Fruit fly (Drosophila melanogaster) whole organism, embryonic: ENCODE data around the gene GluRIA.

Experiments
- Aef1 ChIP-seq: fragments of 200-800 bp; sonication (Bioruptor generic); IDR thresholded peaks from 3 replicates; pipeline ENCODE4 v1.3.6; 2022; ENCODE audit warnings: missing biosample characterization, missing genetic modification characterization
- Bteb2 ChIP-seq: fragments of 200-800 bp; sonication (Bioruptor generic); optimal IDR thresholded peaks from 2 replicates; lab custom pipeline; 2016; ENCODE audit warnings: missing biosample characterization, missing genetic modification characterization
- CG12104 ChIP-seq: fragments of 200-800 bp; sonication (Bioruptor generic); optimal IDR thresholded peaks from 3 replicates; lab custom pipeline; 2016; ENCODE audit warnings: missing biosample characterization, missing genetic modification characterization
- CG12155 ChIP-seq: fragments of 200-800 bp; sonication (Bioruptor generic); optimal IDR thresholded peaks from 3 replicates; lab custom pipeline; 2016; ENCODE audit warnings: missing biosample characterization, missing genetic modification characterization
- CG14860 ChIP-seq: fragments of 200-800 bp; sonication (Bioruptor generic); IDR thresholded peaks from 3 replicates; pipeline ENCODE4 v1.3.6; 2022; ENCODE audit warnings: missing biosample characterization, missing genetic modification characterization; ENCODE audit not compliant: partially characterized antibody
- CG14965 ChIP-seq: fragments of 200-800 bp; sonication (Bioruptor generic); optimal IDR thresholded peaks from 2 replicates; lab custom pipeline; 2016; ENCODE audit warnings: missing biosample characterization, missing genetic modification characterization, borderline replicate concordance
- CG15011 ChIP-seq: fragments of 200-800 bp; sonication (Bioruptor generic); optimal IDR thresholded peaks from 3 replicates; lab custom pipeline; 2018; ENCODE audit warnings: missing biosample characterization, mild to moderate bottlenecking, missing genetic modification characterization
- CG15073 ChIP-seq: fragments of 200-800 bp; sonication (Bioruptor generic); optimal IDR thresholded peaks from 2 replicates; lab custom pipeline; 2016; ENCODE audit warnings: missing biosample characterization, missing genetic modification characterization
- CG18476 ChIP-seq: fragments of 200-800 bp; sonication (Bioruptor generic); optimal IDR thresholded peaks from 2 replicates; lab custom pipeline; 2016; ENCODE audit warnings: missing biosample characterization, mild to moderate bottlenecking, missing genetic modification characterization
- CG18599 ChIP-seq: fragments of 200-800 bp; sonication (Bioruptor generic); optimal IDR thresholded peaks from 3 replicates; lab custom pipeline; 2017; ENCODE audit warnings: missing biosample characterization, missing genetic modification characterization, mild to moderate bottlenecking, moderate library complexity, missing genetic modification reagents
- CG2120 ChIP-seq: fragments of 200-800 bp; sonication (Bioruptor generic); optimal IDR thresholded peaks from 3 replicates; lab custom pipeline; 2016; ENCODE audit warnings: missing biosample characterization, missing genetic modification characterization
- CG2129 ChIP-seq: fragments of 200-800 bp; sonication (Bioruptor generic); IDR thresholded peaks from 2 replicates; pipeline ENCODE4 v1.3.6; 2022; ENCODE audit warnings: missing biosample characterization, missing genetic modification characterization; ENCODE audit not compliant: partially characterized antibody
- CG31441 ChIP-seq: fragments of 200-800 bp; sonication (Bioruptor generic); IDR thresholded peaks from 2 replicates; pipeline ENCODE4 v1.3.6; 2022; ENCODE audit warnings: missing biosample characterization, missing genetic modification characterization
- CG3281 ChIP-seq: fragments of 200-800 bp; sonication (Bioruptor generic); optimal IDR thresholded peaks from 3 replicates; lab custom pipeline; 2017; ENCODE audit warnings: missing biosample characterization, mild to moderate bottlenecking, missing genetic modification characterization
- CG33213 ChIP-seq: fragments of 200-800 bp; sonication (Bioruptor generic); optimal IDR thresholded peaks from 3 replicates; lab custom pipeline; 2016; ENCODE audit warnings: missing biosample characterization, missing genetic modification characterization
- CG6175 ChIP-seq: fragments of 200-800 bp; sonication (Bioruptor generic); IDR thresholded peaks from 3 replicates; pipeline ENCODE4 v1.3.6; 2022; ENCODE audit warnings: missing biosample characterization, missing genetic modification characterization
- CG7271 ChIP-seq: fragments of 200-800 bp; sonication (Bioruptor generic); optimal IDR thresholded peaks from 2 replicates; lab custom pipeline; 2018; ENCODE audit warnings: missing biosample characterization, mild to moderate bottlenecking, missing genetic modification characterization, moderate library complexity
- CG8290 ChIP-seq, 3 experiments: fragments of 200-800 bp; sonication (Bioruptor generic); optimal IDR thresholded peaks; 2 replicates each; lab custom pipeline; 2016 to 2019; ENCODE audit warnings: missing biosample characterization in 3 of 3, missing genetic modification characterization in 3 of 3, mild to moderate bottlenecking in 2 of 3, moderate library complexity in 1 of 3
- CG8388 ChIP-seq: fragments of 200-800 bp; sonication (Bioruptor generic); optimal IDR thresholded peaks from 2 replicates; lab custom pipeline; 2019; ENCODE audit warnings: missing biosample characterization, mild to moderate bottlenecking, missing genetic modification characterization, moderate library complexity
- CTCF ChIP-seq: fragments of 200-800 bp; sonication (Bioruptor generic); optimal IDR thresholded peaks from 2 replicates; lab custom pipeline; 2017; ENCODE audit warnings: missing biosample characterization, mild to moderate bottlenecking, missing genetic modification characterization, moderate library complexity
- D19B ChIP-seq: fragments of 200-800 bp; sonication (Bioruptor generic); optimal IDR thresholded peaks from 2 replicates; lab custom pipeline; 2017; ENCODE audit warnings: missing biosample characterization, mild to moderate bottlenecking, missing genetic modification characterization
- Dbx ChIP-seq: fragments of 200-800 bp; sonication (Bioruptor generic); IDR thresholded peaks from 3 replicates; pipeline ENCODE4 v1.3.6; 2022; ENCODE audit warnings: missing biosample characterization, missing genetic modification characterization
- Drgx ChIP-seq: fragments of 200-800 bp; sonication (Bioruptor generic); IDR thresholded peaks from 2 replicates; pipeline ENCODE4 v1.3.6; 2022; ENCODE audit warnings: missing biosample characterization, missing genetic modification characterization
- E2f2 ChIP-seq: fragments of 200-800 bp; sonication (Bioruptor generic); IDR thresholded peaks from 2 replicates; pipeline ENCODE4 v1.3.6; 2022; ENCODE audit warnings: missing biosample characterization, missing genetic modification characterization
- ERR ChIP-seq: fragments of 200-800 bp; sonication (Bioruptor generic); optimal IDR thresholded peaks from 2 replicates; lab custom pipeline; 2016; ENCODE audit warnings: missing biosample characterization, missing genetic modification characterization
- Eip74EF ChIP-seq, 2 experiments: fragments of 200-800 bp in 1 of 2; fragments of >200 bp in 1 of 2; sonication (Bioruptor generic) in 1 of 2; optimal IDR thresholded peaks; 2 replicates each; lab custom pipeline; 2017 to 2019; ENCODE audit warnings: missing biosample characterization in 2 of 2, missing genetic modification characterization in 2 of 2, mild to moderate bottlenecking in 1 of 2, moderate library complexity in 1 of 2
- HHEX ChIP-seq: fragments of 200-800 bp; sonication (Bioruptor generic); optimal IDR thresholded peaks from 3 replicates; lab custom pipeline; 2017; ENCODE audit warnings: missing biosample characterization, mild to moderate bottlenecking, missing genetic modification characterization, missing genetic modification reagents
- Lhr ChIP-seq: fragments of 200-800 bp; sonication (Bioruptor generic); optimal IDR thresholded peaks from 3 replicates; lab custom pipeline; 2017; ENCODE audit warnings: mild to moderate bottlenecking, missing biosample characterization, missing genetic modification reagents, missing genetic modification characterization
- Mad ChIP-seq: fragments of 200-800 bp; sonication (Bioruptor generic); optimal IDR thresholded peaks from 2 replicates; lab custom pipeline; 2016; ENCODE audit warnings: missing biosample characterization, missing genetic modification characterization
- Meics ChIP-seq: fragments of 200-800 bp; sonication (Bioruptor generic); optimal IDR thresholded peaks from 2 replicates; lab custom pipeline; 2017; ENCODE audit warnings: missing biosample characterization, mild to moderate bottlenecking, missing genetic modification characterization
- Ptx1 ChIP-seq: fragments of 200-800 bp; sonication (Bioruptor generic); IDR thresholded peaks from 2 replicates; pipeline ENCODE4 v1.3.6; 2022; ENCODE audit warnings: missing biosample characterization, missing genetic modification characterization
- Sox100B ChIP-seq: fragments of 200-800 bp; sonication (Bioruptor generic); optimal IDR thresholded peaks from 3 replicates; lab custom pipeline; 2018; ENCODE audit warnings: missing biosample characterization, mild to moderate bottlenecking, missing genetic modification characterization
- Tbp ChIP-seq: fragments of >200 bp; optimal IDR thresholded peaks from 2 replicates; lab custom pipeline; 2018; ENCODE audit warnings: missing biosample characterization, missing genetic modification characterization
- al ChIP-seq: fragments of 200-800 bp; sonication (Bioruptor generic); IDR thresholded peaks from 2 replicates; pipeline ENCODE4 v1.3.6; 2022; ENCODE audit warnings: missing biosample characterization, missing genetic modification characterization
- ara ChIP-seq: fragments of 200-800 bp; sonication (Bioruptor generic); IDR thresholded peaks from 2 replicates; pipeline ENCODE4 v1.3.6; 2022; ENCODE audit warnings: missing biosample characterization, missing genetic modification characterization
- croc ChIP-seq: fragments of 200-800 bp; sonication (Bioruptor generic); conservative IDR thresholded peaks from 3 replicates; pipeline ENCODE4 v1.3.6; 2022; ENCODE audit warnings: missing biosample characterization, missing genetic modification characterization
- crol ChIP-seq: fragments of 200-800 bp; sonication (Bioruptor generic); IDR thresholded peaks from 2 replicates; pipeline ENCODE4 v1.3.6; 2022; ENCODE audit warnings: missing biosample characterization, missing genetic modification characterization
- dan ChIP-seq: fragments of 200-800 bp; sonication (Bioruptor generic); IDR thresholded peaks from 2 replicates; pipeline ENCODE4 v1.3.6; 2022; ENCODE audit warnings: missing biosample characterization, missing genetic modification characterization
- eyg ChIP-seq: fragments of 200-800 bp; sonication (Bioruptor generic); optimal IDR thresholded peaks from 3 replicates; lab custom pipeline; 2016; ENCODE audit warnings: missing biosample characterization, missing genetic modification characterization
- fd96Cb ChIP-seq: fragments of 200-800 bp; sonication (Bioruptor generic); optimal IDR thresholded peaks from 2 replicates; lab custom pipeline; 2018; ENCODE audit warnings: missing biosample characterization, mild to moderate bottlenecking, missing genetic modification characterization, moderate library complexity
- ftz-f1 ChIP-seq: fragments of 200-800 bp; sonication (Bioruptor generic); optimal IDR thresholded peaks from 2 replicates; lab custom pipeline; 2016; ENCODE audit warnings: missing biosample characterization, missing genetic modification characterization
- grau ChIP-seq: fragments of 200-800 bp; optimal IDR thresholded peaks from 3 replicates; lab custom pipeline; 2019; ENCODE audit warnings: missing biosample characterization, mild to moderate bottlenecking, missing genetic modification characterization, moderate library complexity
- hb ChIP-seq: fragments of 200-800 bp; sonication (Bioruptor generic); IDR thresholded peaks from 3 replicates; pipeline ENCODE4 v1.3.6; 2022; ENCODE audit warnings: missing biosample characterization, missing genetic modification characterization; ENCODE audit not compliant: partially characterized antibody
- kay ChIP-seq: fragments of 200-800 bp; sonication (Bioruptor generic); optimal IDR thresholded peaks from 2 replicates; lab custom pipeline; 2016; ENCODE audit warnings: missing biosample characterization, missing genetic modification characterization
- kni ChIP-seq: fragments of 200-800 bp; sonication (Bioruptor generic); optimal IDR thresholded peaks from 3 replicates; lab custom pipeline; 2017; ENCODE audit warnings: mild to moderate bottlenecking, missing biosample characterization, missing genetic modification reagents, missing genetic modification characterization
- pnt ChIP-seq: fragments of 200-800 bp; sonication (Bioruptor generic); optimal IDR thresholded peaks from 3 replicates; lab custom pipeline; 2016; ENCODE audit warnings: missing biosample characterization, missing genetic modification characterization
- sens ChIP-seq: fragments of 200-800 bp; sonication (Bioruptor generic); peaks from one replicate; lab custom pipeline; 2016; ENCODE audit warnings: missing biosample characterization, missing genetic modification characterization
- sens-2 ChIP-seq: fragments of 200-800 bp; sonication (Bioruptor generic); IDR thresholded peaks from 2 replicates; pipeline ENCODE4 v1.3.6; 2022; ENCODE audit warnings: missing biosample characterization, missing genetic modification characterization
- slou ChIP-seq: fragments of 200-800 bp; sonication (Bioruptor generic); optimal IDR thresholded peaks from 3 replicates; lab custom pipeline; 2016; ENCODE audit warnings: missing biosample characterization, missing genetic modification characterization
- sr ChIP-seq: fragments of 200-800 bp; sonication (Bioruptor generic); IDR thresholded peaks from 3 replicates; pipeline ENCODE4 v1.3.6; 2022; ENCODE audit warnings: missing biosample characterization, missing genetic modification characterization
- vvl ChIP-seq: fragments of 200-800 bp; sonication (Bioruptor generic); IDR thresholded peaks from 2 replicates; pipeline ENCODE4 v1.3.6; 2022; ENCODE audit warnings: missing biosample characterization, missing genetic modification characterization

The GluRIA gene

DNA sequence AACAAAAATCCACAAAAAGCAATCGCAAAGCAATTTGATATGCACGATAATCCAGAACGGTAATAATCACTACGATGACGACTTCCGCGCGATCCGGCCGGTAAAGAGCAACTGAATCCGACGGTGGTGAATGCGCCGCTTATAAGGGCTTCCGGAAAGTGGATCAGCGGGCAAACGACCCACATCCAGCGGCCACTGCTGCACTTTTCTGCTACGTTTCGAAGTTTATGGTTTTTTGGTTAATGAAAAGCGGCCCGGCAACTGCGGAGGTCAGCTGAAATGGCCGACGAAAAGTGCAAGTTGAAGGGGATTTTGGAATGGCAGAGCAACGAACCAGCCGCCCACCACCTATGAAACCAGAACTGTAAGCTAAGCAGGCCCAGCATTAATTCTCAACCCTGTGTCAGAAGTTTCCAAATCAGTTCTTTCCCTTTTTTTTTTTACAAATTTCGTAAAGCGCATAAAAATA lies 20.5 kb upstream of the GluRIA start, which contains the start of the genes ndl and Rexo5:
ndl (minus strand) TSS at position 101 of the 469 bp plus-strand sequence.
Rexo5 (plus strand) TSS at position 419 of the 469 bp plus-strand sequence.
- TF ChIP-seq eyg (GFP tag; lab: Kevin White, UChicago) (no peak), Lhr (no peak), crol (GFP tag; lab: Robert Waterston, UW) (no peak), ara (no peak), CTCF (GFP tag; lab: Kevin White, UChicago) (no peak), CG15011 (no peak), CG3281 (GFP tag; lab: Kevin White, UChicago) (no peak), E2f2 (GFP tag; lab: Robert Waterston, UW) (no peak), croc (no peak), al (GFP tag; lab: Robert Waterston, UW) (no peak), kay (GFP tag; lab: Kevin White, UChicago) (no peak)
- TF ChIP-seq, all 482 proteins: peak for 0

DNA sequence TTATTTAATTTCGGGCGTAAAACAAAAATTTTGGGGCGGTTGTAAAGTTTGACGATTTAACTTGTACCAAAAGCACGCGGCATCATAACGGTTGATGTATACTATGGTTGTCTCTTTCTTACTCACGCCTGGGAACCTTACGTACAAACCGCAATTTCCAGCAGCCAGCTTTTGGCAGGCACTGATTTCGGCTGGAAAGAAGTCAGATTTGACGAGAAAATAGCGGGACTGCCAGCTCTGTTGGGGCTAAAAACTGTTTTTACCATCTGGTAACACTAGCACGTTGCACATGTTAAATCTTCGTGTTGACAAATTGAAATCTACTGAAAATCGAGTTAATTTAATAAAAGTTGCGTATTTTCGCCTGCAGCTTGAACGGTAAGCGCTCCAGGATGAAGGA lies 17.9 kb upstream of the GluRIA start, which contains the start of gene zpg:
zpg (minus strand) TSS at position 108 of the 400 bp plus-strand sequence.
- no peak for TF ChIP-seq CG14860 (GFP tag; lab: Robert Waterston, UW)
- TF ChIP-seq Mad (GFP tag; lab: Kevin White, UChicago), result peak; percentile 5
- no peak for TF ChIP-seq fd96Cb (tag; lab: Kevin White, UChicago)
- TF ChIP-seq sr (GFP tag; lab: Robert Waterston, UW), result no peak
- no peak for TF ChIP-seq CG8388 (GFP tag; lab: Kevin White, UChicago)
- TF ChIP-seq CG12155 (GFP tag; lab: Kevin White, UChicago), result no peak
- no peak for TF ChIP-seq Dbx (GFP tag; lab: Robert Waterston, UW)
- no peak for TF ChIP-seq Tbp (GFP tag; lab: Kevin White, UChicago)
- no peak for TF ChIP-seq sens-2 (GFP tag; lab: Robert Waterston, UW)
- TF ChIP-seq CG6175 (GFP tag; lab: Robert Waterston, UW), result no peak
- no peak for TF ChIP-seq Aef1 (GFP tag; lab: Robert Waterston, UW)
- TF ChIP-seq CG18476, result no peak
- no peak for TF ChIP-seq grau
- no peak for TF ChIP-seq D19B (GFP tag; lab: Kevin White, UChicago)
- TF ChIP-seq CG7271 (tag; lab: Kevin White, UChicago), result no peak
- TF ChIP-seq CG12104 (GFP tag; lab: Kevin White, UChicago), result no peak
- TF ChIP-seq CG2120 (GFP tag; lab: Kevin White, UChicago), result no peak
- TF ChIP-seq hb (GFP tag; lab: Robert Waterston, UW), result peak; percentile 16; the same call in 1 of the 3 replicates
- TF ChIP-seq HHEX (GFP tag; lab: Kevin White, UChicago), result no peak
- TF ChIP-seq sens (GFP tag; lab: Kevin White, UChicago), result peak; percentile 79
- TF ChIP-seq ERR (GFP tag; lab: Kevin White, UChicago), result no peak
- no peak for TF ChIP-seq CG33213
- TF ChIP-seq CG18599 (GFP tag; lab: Kevin White, UChicago), result no peak
- no peak for TF ChIP-seq CG8290 (GFP tag; optimal IDR thresholded peaks at IDR 0.05; lab: Kevin White, UChicago)
- TF ChIP-seq CG8290 (tag; optimal IDR thresholded peaks at IDR 0.05; lab: Kevin White, UChicago), result peak in 1 of 2 experiments; percentile 11
- TF ChIP-seq Bteb2 (GFP tag; lab: Kevin White, UChicago), result no peak
- TF ChIP-seq Sox100B (GFP tag; lab: Kevin White, UChicago), result no peak
- no peak for TF ChIP-seq CG15073 (GFP tag; lab: Kevin White, UChicago)
- TF ChIP-seq vvl, result peak; percentile 58; the same call in 1 of the 2 replicates
- TF ChIP-seq dan, result no peak
- TF ChIP-seq pnt, result no peak
- peak; percentile 5 for TF ChIP-seq Meics
- TF ChIP-seq CG14965 (GFP tag; lab: Kevin White, UChicago), result no peak
- no peak for TF ChIP-seq Ptx1 (GFP tag; lab: Robert Waterston, UW)
- no peak for TF ChIP-seq ftz-f1
- no peak for TF ChIP-seq slou (GFP tag; lab: Kevin White, UChicago)
- no peak for TF ChIP-seq CG2129 (GFP tag; lab: Robert Waterston, UW)
- TF ChIP-seq Eip74EF (GFP tag; optimal IDR thresholded peaks at IDR 0.05; lab: Kevin White, UChicago), result no peak
- no peak for TF ChIP-seq kni (GFP tag; lab: Kevin White, UChicago)
- TF ChIP-seq Drgx (GFP tag; lab: Robert Waterston, UW), result no peak
- no peak for TF ChIP-seq CG31441 (GFP tag; lab: Robert Waterston, UW)
